Fruit fly (Drosophila melanogaster) whole organism, embryonic: Measurements from ENCODE around the gene gro.

Source experiments
- Aef1 ChIP-seq: fragments of 200-800 bp; sonication (Bioruptor generic); IDR thresholded peaks from 3 replicates; pipeline ENCODE4 v1.3.6; 2022; ENCODE audit warnings: missing biosample characterization, missing genetic modification characterization
- Atf-2 ChIP-seq: fragments of 200-800 bp; sonication (Bioruptor generic); optimal IDR thresholded peaks from 2 replicates; lab custom pipeline; 2016; ENCODE audit warnings: missing biosample characterization, missing genetic modification characterization
- Bdp1 ChIP-seq: fragments of 200-800 bp; sonication (Bioruptor generic); optimal IDR thresholded peaks from 3 replicates; lab custom pipeline; 2016; ENCODE audit warnings: missing biosample characterization, missing genetic modification characterization
- CG1024 ChIP-seq: fragments of 200-800 bp; sonication (Bioruptor generic); IDR thresholded peaks from 2 replicates; pipeline ENCODE4 v1.3.6; 2022; ENCODE audit warnings: missing biosample characterization, missing genetic modification characterization
- CG11560 ChIP-seq: fragments of 200-800 bp; sonication (Bioruptor generic); IDR thresholded peaks from 3 replicates; pipeline ENCODE4 v1.3.6; 2022; ENCODE audit warnings: missing biosample characterization, missing genetic modification characterization
- CG12071 ChIP-seq: fragments of 200-800 bp; sonication (Bioruptor generic); optimal IDR thresholded peaks from 3 replicates; lab custom pipeline; 2018; ENCODE audit warnings: missing biosample characterization, mild to moderate bottlenecking, missing genetic modification characterization
- CG13123 ChIP-seq: fragments of 200-800 bp; sonication (Bioruptor generic); optimal IDR thresholded peaks from 2 replicates; lab custom pipeline; 2016; ENCODE audit warnings: missing biosample characterization, missing genetic modification characterization
- CG13775 ChIP-seq: fragments of 200-800 bp; sonication (Bioruptor generic); optimal IDR thresholded peaks from 3 replicates; lab custom pipeline; 2017; ENCODE audit warnings: missing biosample characterization, mild to moderate bottlenecking, missing genetic modification characterization
- CG13894 ChIP-seq: fragments of 200-800 bp; sonication (Bioruptor generic); optimal IDR thresholded peaks from 3 replicates; lab custom pipeline; 2018; ENCODE audit warnings: missing biosample characterization, mild to moderate bottlenecking, missing genetic modification characterization, moderate library complexity
- CG14441 ChIP-seq: fragments of 200-800 bp; sonication (Bioruptor generic); IDR thresholded peaks from 2 replicates; pipeline ENCODE4 v1.3.6; 2022; ENCODE audit warnings: missing biosample characterization, missing genetic modification characterization
- CG14965 ChIP-seq: fragments of 200-800 bp; sonication (Bioruptor generic); optimal IDR thresholded peaks from 2 replicates; lab custom pipeline; 2016; ENCODE audit warnings: missing biosample characterization, missing genetic modification characterization, borderline replicate concordance
- CG15696 ChIP-seq: fragments of 200-800 bp; sonication (Bioruptor generic); optimal IDR thresholded peaks from 2 replicates; lab custom pipeline; 2019; ENCODE audit warnings: missing biosample characterization, mild to moderate bottlenecking, missing genetic modification characterization, moderate library complexity
- CG17612 ChIP-seq: fragments of 200-800 bp; sonication (Bioruptor generic); IDR thresholded peaks from 2 replicates; pipeline ENCODE4 v1.3.6; 2022; ENCODE audit warnings: missing biosample characterization, missing genetic modification characterization
- CG2116 ChIP-seq: fragments of 200-800 bp; sonication (Bioruptor generic); optimal IDR thresholded peaks from 3 replicates; lab custom pipeline; 2018; ENCODE audit warnings: missing biosample characterization, mild to moderate bottlenecking, missing genetic modification characterization
- CG2199 ChIP-seq: fragments of 200-800 bp; sonication (Bioruptor generic); IDR thresholded peaks from 3 replicates; pipeline ENCODE4 v1.3.6; 2022; ENCODE audit warnings: missing biosample characterization, missing genetic modification characterization
- CG2678 ChIP-seq: fragments of 200-800 bp; sonication (Bioruptor generic); optimal IDR thresholded peaks from 3 replicates; lab custom pipeline; 2019; ENCODE audit warnings: missing biosample characterization, mild to moderate bottlenecking, missing genetic modification characterization, moderate library complexity
- CG2875 ChIP-seq: fragments of 200-800 bp; sonication (Bioruptor generic); optimal IDR thresholded peaks from 2 replicates; lab custom pipeline; 2017; ENCODE audit warnings: missing biosample characterization, mild to moderate bottlenecking, missing genetic modification characterization, missing genetic modification reagents
- CG31224 ChIP-seq: fragments of 200-800 bp; sonication (Bioruptor generic); IDR thresholded peaks from 2 replicates; pipeline ENCODE4 v1.3.6; 2022; ENCODE audit warnings: missing biosample characterization, missing genetic modification characterization
- CG31388 ChIP-seq: fragments of 200-800 bp; sonication (Bioruptor generic); optimal IDR thresholded peaks from 2 replicates; lab custom pipeline; 2016; ENCODE audit warnings: missing biosample characterization, missing genetic modification characterization
- CG3838 ChIP-seq: fragments of 200-800 bp; sonication (Bioruptor generic); optimal IDR thresholded peaks from 3 replicates; lab custom pipeline; 2016; ENCODE audit warnings: missing biosample characterization, missing genetic modification characterization
- CG8290 ChIP-seq, 3 experiments: fragments of 200-800 bp; sonication (Bioruptor generic); optimal IDR thresholded peaks; 2 replicates each; lab custom pipeline; 2016 to 2019; ENCODE audit warnings: missing biosample characterization in 3 of 3, missing genetic modification characterization in 3 of 3, mild to moderate bottlenecking in 2 of 3, moderate library complexity in 1 of 3
- CrebB ChIP-seq: fragments of 200-800 bp; sonication (Bioruptor generic); optimal IDR thresholded peaks from 3 replicates; lab custom pipeline; 2018; ENCODE audit warnings: missing biosample characterization, mild to moderate bottlenecking, missing genetic modification characterization
- D19A ChIP-seq: fragments of 200-800 bp; optimal IDR thresholded peaks from 3 replicates; lab custom pipeline; 2019; ENCODE audit warnings: missing biosample characterization, mild to moderate bottlenecking, missing genetic modification characterization, moderate library complexity
- Deaf1 ChIP-seq: fragments of 200-800 bp; optimal IDR thresholded peaks from 3 replicates; lab custom pipeline; 2019; ENCODE audit warnings: missing biosample characterization, mild to moderate bottlenecking, missing genetic modification characterization, moderate library complexity
- Dll ChIP-seq: fragments of 200-800 bp; sonication (Bioruptor generic); IDR thresholded peaks from 4 replicates; pipeline ENCODE4 v1.3.6; 2022; ENCODE audit warnings: missing biosample characterization, missing genetic modification characterization; ENCODE audit not compliant: partially characterized antibody
- Fer3 ChIP-seq: fragments of 200-800 bp; sonication (Bioruptor generic); optimal IDR thresholded peaks from 2 replicates; lab custom pipeline; 2018; ENCODE audit warnings: missing biosample characterization, mild to moderate bottlenecking, missing genetic modification characterization, moderate library complexity
- HLHmδ ChIP-seq: fragments of 200-800 bp; sonication (Bioruptor generic); optimal IDR thresholded peaks from 2 replicates; lab custom pipeline; 2018; ENCODE audit warnings: missing biosample characterization, mild to moderate bottlenecking, missing genetic modification characterization, moderate library complexity
- Hmr ChIP-seq: fragments of 200-800 bp; sonication (Bioruptor generic); optimal IDR thresholded peaks from 3 replicates; lab custom pipeline; 2017; ENCODE audit warnings: mild to moderate bottlenecking, missing biosample characterization, missing genetic modification reagents, missing genetic modification characterization
- MTF-1 ChIP-seq: fragments of 200-800 bp; sonication (Bioruptor generic); optimal IDR thresholded peaks from 2 replicates; lab custom pipeline; 2018; ENCODE audit warnings: missing biosample characterization, mild to moderate bottlenecking, missing genetic modification characterization, borderline replicate concordance
- Mad ChIP-seq: fragments of 200-800 bp; sonication (Bioruptor generic); optimal IDR thresholded peaks from 2 replicates; lab custom pipeline; 2016; ENCODE audit warnings: missing biosample characterization, missing genetic modification characterization
- Mrtf ChIP-seq: fragments of 200-800 bp; sonication (Bioruptor generic); IDR thresholded peaks from 3 replicates; pipeline ENCODE4 v1.3.6; 2022; ENCODE audit warnings: missing biosample characterization, missing genetic modification characterization
- Nf-YA ChIP-seq: fragments of 200-800 bp; sonication (Bioruptor generic); IDR thresholded peaks from 2 replicates; pipeline ENCODE4 v1.3.6; 2022; ENCODE audit warnings: missing biosample characterization, missing genetic modification characterization
- PHDP ChIP-seq: fragments of 200-800 bp; sonication (Bioruptor generic); optimal IDR thresholded peaks from 3 replicates; lab custom pipeline; 2018; ENCODE audit warnings: missing biosample characterization, mild to moderate bottlenecking, missing genetic modification characterization, moderate library complexity
- Pdp1 ChIP-seq, 2 experiments: fragments of 200-800 bp; sonication (Bioruptor generic); optimal IDR thresholded peaks; 3 replicates each; lab custom pipeline; 2016; ENCODE audit warnings: missing biosample characterization in 2 of 2, missing genetic modification characterization in 2 of 2, mild to moderate bottlenecking in 1 of 2, moderate library complexity in 1 of 2
- Six4 ChIP-seq: fragments of 200-800 bp; sonication (Bioruptor generic); optimal IDR thresholded peaks from 2 replicates; lab custom pipeline; 2016; ENCODE audit warnings: missing biosample characterization, missing genetic modification characterization
- Spps ChIP-seq: fragments of 200-800 bp; sonication (Bioruptor generic); optimal IDR thresholded peaks from 2 replicates; lab custom pipeline; 2018; ENCODE audit warnings: missing biosample characterization, mild to moderate bottlenecking, missing genetic modification characterization
- Stat92E ChIP-seq, 3 experiments: fragments of >200 bp in 2 of 3; fragments of 200-800 bp in 1 of 3; sonication (Bioruptor generic) in 1 of 3; optimal IDR thresholded peaks; 2 replicates each; lab custom pipeline; 2017 to 2019; ENCODE audit warnings: missing biosample characterization in 3 of 3, missing genetic modification characterization in 3 of 3, mild to moderate bottlenecking in 1 of 3, moderate library complexity in 1 of 3
- ash1 ChIP-seq: fragments of 200-800 bp; sonication (Bioruptor generic); optimal IDR thresholded peaks from 2 replicates; lab custom pipeline; 2018; ENCODE audit warnings: missing biosample characterization, mild to moderate bottlenecking, missing genetic modification characterization
- chm ChIP-seq: fragments of 200-800 bp; sonication (Bioruptor generic); IDR thresholded peaks from 2 replicates; pipeline ENCODE4 v1.3.6; 2022; ENCODE audit warnings: missing biosample characterization, missing genetic modification characterization
- corto ChIP-seq: fragments of 200-800 bp; sonication (Bioruptor generic); optimal IDR thresholded peaks from 2 replicates; lab custom pipeline; 2016; ENCODE audit warnings: missing biosample characterization, mild to moderate bottlenecking, missing genetic modification characterization, moderate library complexity
- crol ChIP-seq: fragments of 200-800 bp; sonication (Bioruptor generic); IDR thresholded peaks from 2 replicates; pipeline ENCODE4 v1.3.6; 2022; ENCODE audit warnings: missing biosample characterization, missing genetic modification characterization
- grau ChIP-seq: fragments of 200-800 bp; optimal IDR thresholded peaks from 3 replicates; lab custom pipeline; 2019; ENCODE audit warnings: missing biosample characterization, mild to moderate bottlenecking, missing genetic modification characterization, moderate library complexity
- ind ChIP-seq: fragments of 200-800 bp; sonication (Bioruptor generic); optimal IDR thresholded peaks from 3 replicates; lab custom pipeline; 2016; ENCODE audit warnings: missing biosample characterization, missing genetic modification characterization
- ken ChIP-seq: fragments of 200-800 bp; sonication (Bioruptor generic); IDR thresholded peaks from 3 replicates; pipeline ENCODE4 v1.3.6; 2022; ENCODE audit warnings: missing biosample characterization, missing genetic modification characterization
- mam ChIP-seq: fragments of 200-800 bp; sonication (Bioruptor generic); optimal IDR thresholded peaks from 3 replicates; lab custom pipeline; 2016; ENCODE audit warnings: missing biosample characterization, missing genetic modification characterization
- odd ChIP-seq: fragments of 200-800 bp; sonication (Bioruptor generic); optimal IDR thresholded peaks from 2 replicates; lab custom pipeline; 2017; ENCODE audit warnings: missing biosample characterization, mild to moderate bottlenecking, missing genetic modification characterization
- repo ChIP-seq: fragments of 200-800 bp; sonication (Bioruptor generic); optimal IDR thresholded peaks from 2 replicates; lab custom pipeline; 2016; ENCODE audit warnings: missing biosample characterization, missing genetic modification characterization
- sens ChIP-seq: fragments of 200-800 bp; sonication (Bioruptor generic); peaks from one replicate; lab custom pipeline; 2016; ENCODE audit warnings: missing biosample characterization, missing genetic modification characterization
- sqz ChIP-seq: fragments of 200-800 bp; sonication (Bioruptor generic); optimal IDR thresholded peaks from 3 replicates; lab custom pipeline; 2018; ENCODE audit warnings: missing biosample characterization, mild to moderate bottlenecking, missing genetic modification characterization
- sug ChIP-seq: fragments of 200-800 bp; optimal IDR thresholded peaks from 2 replicates; lab custom pipeline; 2019; ENCODE audit warnings: missing biosample characterization, mild to moderate bottlenecking, missing genetic modification characterization, moderate library complexity
- z ChIP-seq: fragments of 200-800 bp; sonication (Bioruptor generic); IDR thresholded peaks from 3 replicates; pipeline ENCODE4 v1.3.6; 2022; ENCODE audit warnings: missing biosample characterization, missing genetic modification characterization

The gro gene

DNA sequence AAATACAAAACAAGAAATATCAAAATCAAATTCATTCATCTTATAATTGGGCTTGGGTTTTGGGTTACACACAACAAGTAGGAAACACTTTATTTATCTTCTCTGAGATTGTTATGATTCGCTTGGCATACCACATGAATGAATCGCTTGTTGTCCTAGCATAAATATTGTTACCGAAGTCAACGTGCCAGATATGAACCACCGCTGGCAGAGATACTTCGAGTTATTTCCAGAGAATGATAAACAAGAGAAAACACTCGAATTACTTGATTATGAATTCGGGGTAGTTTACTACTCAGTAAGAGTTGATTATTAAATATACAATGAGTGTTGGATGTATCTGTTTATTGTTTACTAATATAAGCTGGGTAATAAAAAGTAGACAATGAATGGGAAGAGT lies 30.0 kb upstream of the gro start (continued):
- TF ChIP-seq CG13894 (no peak), MTF-1 (GFP tag; lab: Kevin White, UChicago) (peak; percentile 61), CG13775 (no peak), Atf-2 (GFP tag; lab: Kevin White, UChicago) (no peak), chm (peak; percentile 63; the same call in 1 of the 2 replicates), CG13123 (GFP tag; lab: Kevin White, UChicago) (peak; percentile 10), grau (peak; percentile 5), z (GFP tag; lab: Robert Waterston, UW) (peak; percentile 73), CG15696 (peak; percentile 82), HLHmδ (peak; percentile 95), PHDP (tag; lab: Kevin White, UChicago) (peak; percentile 40), repo (GFP tag; lab: Kevin White, UChicago) (no peak), Pdp1 (GFP tag; optimal IDR thresholded peaks at IDR 0.05; lab: Kevin White, UChicago) (peak in 1 of 2 experiments; percentile 50), Stat92E (GFP tag; optimal IDR thresholded peaks at IDR 0.05; lab: Kevin White, UChicago) (peak in 1 of 3 experiments; percentile 64), CG2116 (peak; percentile 1), Hmr (GFP tag; lab: Kevin White, UChicago) (no peak), Nf-YA (GFP tag; lab: Robert Waterston, UW) (no peak), Dll (GFP tag; lab: Robert Waterston, UW) (no peak), CG31388 (GFP tag; lab: Kevin White, UChicago) (no peak), Spps (peak; percentile 42), CG2875 (GFP tag; lab: Kevin White, UChicago) (peak; percentile 32), CrebB (tag; lab: Kevin White, UChicago) (peak; percentile 54), CG2199 (GFP tag; lab: Robert Waterston, UW) (peak; percentile 87), ash1 (GFP tag; lab: Kevin White, UChicago) (no peak), Mrtf (GFP tag; lab: Robert Waterston, UW) (no peak), CG8290 (GFP tag; optimal IDR thresholded peaks at IDR 0.05; lab: Kevin White, UChicago) (peak; percentile 41), CG8290 (tag; optimal IDR thresholded peaks at IDR 0.05; lab: Kevin White, UChicago) (peak; percentile 44 to 58), odd (GFP tag; lab: Kevin White, UChicago) (peak; percentile 64), sqz (GFP tag; lab: Kevin White, UChicago) (peak; percentile 52), ind (GFP tag; lab: Kevin White, UChicago) (no peak), CG14965 (GFP tag; lab: Kevin White, UChicago) (no peak), Deaf1 (tag; lab: Kevin White, UChicago) (peak; percentile 3), crol (GFP tag; lab: Robert Waterston, UW) (no peak), Aef1 (GFP tag; lab: Robert Waterston, UW) (no peak), D19A (tag; lab: Kevin White, UChicago) (peak; percentile 49), CG1024 (no peak), corto (no peak), sug (tag; lab: Kevin White, UChicago) (peak; percentile 9), ken (GFP tag; lab: Robert Waterston, UW) (no peak), CG11560 (tag; lab: Robert Waterston, UW) (no peak), Mad (no peak), Bdp1 (no peak), CG14441 (no peak), Six4 (GFP tag; lab: Kevin White, UChicago) (no peak), CG2678 (tag; lab: Kevin White, UChicago) (peak; percentile 53), CG3838 (GFP tag; lab: Kevin White, UChicago) (no peak), Fer3 (tag; lab: Kevin White, UChicago) (peak; percentile 16), sens (GFP tag; lab: Kevin White, UChicago) (peak; percentile 75), CG31224 (no peak), CG17612 (no peak), CG12071 (peak; percentile 44), mam (GFP tag; lab: Kevin White, UChicago) (no peak)
